Fruit fly (Drosophila melanogaster): ENCODE measurements around the gene CG34177.

The CG34177 gene

dm6 chr2L:4433608-4434007 lies at the start of gene CG34177, which contains the start of gene CG34178:
Gene CG34177, plus strand, starts transcription at chr2L:4433908.
Gene CG34178, plus strand, starts transcription at chr2L:4433908.
- TF ChIP-seq CG17801 (GFP tag; optimal IDR thresholded peaks at IDR 0.05; ENCODE audit: partially characterized antibody), result no peak

DNA sequence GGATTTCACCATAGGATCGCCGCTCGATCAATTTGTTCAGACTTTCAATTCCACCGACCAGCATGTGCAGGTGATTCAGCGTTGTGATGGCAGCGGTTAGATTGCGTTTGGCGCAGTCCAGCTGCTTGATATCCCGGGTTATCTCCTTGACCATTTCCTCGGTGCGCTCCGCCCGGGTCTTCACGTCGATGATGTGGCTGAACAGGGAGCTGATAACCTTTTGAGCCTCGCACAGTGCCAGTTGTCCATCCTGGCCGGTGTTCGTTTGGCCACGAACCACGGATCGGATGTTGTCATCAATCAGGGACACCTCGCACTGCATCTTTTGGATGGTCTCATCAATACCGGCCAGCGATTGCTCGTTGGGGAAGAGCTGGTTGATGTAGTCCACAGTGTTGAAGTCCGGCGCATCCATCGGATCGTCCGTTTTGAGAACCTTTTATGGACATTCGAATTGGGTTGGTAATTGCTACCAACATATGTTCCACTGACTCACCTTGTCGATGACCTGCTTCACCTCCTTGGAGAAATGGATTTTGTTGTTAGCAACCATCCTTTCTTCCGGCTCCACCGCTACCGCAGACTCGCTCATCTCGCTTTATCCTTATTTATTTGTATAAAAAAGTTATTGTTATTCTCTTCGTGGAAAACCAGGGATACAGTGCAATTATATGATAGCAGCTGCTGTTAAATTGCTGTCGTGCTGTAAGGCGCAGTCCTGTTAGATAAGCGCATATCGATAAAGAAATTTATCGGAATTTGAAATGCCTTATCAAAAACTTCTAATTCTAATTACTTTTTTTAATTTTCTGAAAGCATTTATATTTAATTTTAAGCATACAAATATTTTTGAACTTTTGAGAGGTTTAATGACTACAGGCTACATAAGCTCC lies 48.1 kb upstream of the CG34177 start, which contains the start of gene Vps53:
TSS of gene Vps53 (minus strand) at position 676 of the 893 bp plus-strand sequence.
- TF ChIP-seq CG17801 (GFP tag; optimal IDR thresholded peaks at IDR 0.05; ENCODE audit: partially characterized antibody), result no peak

dm6 chr2L:4386926-4387550 lies 46.7 kb upstream of the CG34177 start, which contains the start of gene Psf2:
Gene Psf2, minus strand, starts transcription at chr2L:4387356.
- TF ChIP-seq CG17801 (GFP tag; optimal IDR thresholded peaks at IDR 0.05; ENCODE audit: partially characterized antibody), result no peak

DNA sequence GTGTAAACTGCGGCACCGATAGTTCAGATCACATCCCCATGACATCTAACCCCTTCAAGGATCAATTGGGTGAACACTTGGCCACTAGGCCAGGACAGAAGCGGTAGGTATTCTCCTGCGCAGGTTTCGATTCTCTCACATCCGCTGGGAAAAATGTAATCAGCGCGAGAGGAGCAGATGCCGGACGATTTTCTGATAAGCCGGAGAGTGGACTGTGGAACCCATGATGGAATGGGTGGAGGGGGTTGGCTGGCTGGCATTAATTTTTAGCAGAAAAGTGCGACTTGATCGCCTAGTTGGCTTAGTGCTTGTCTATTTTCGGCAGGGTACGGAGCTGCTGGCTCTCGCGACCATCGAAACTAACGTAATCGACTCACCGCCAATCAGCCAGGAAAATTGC lies 45.7 kb upstream of the CG34177 start, which contains the start of gene Tps1:
TSS of gene Tps1 (plus strand) at position 301 of the 400 bp plus-strand sequence.
- TF ChIP-seq CG17801 (GFP tag; optimal IDR thresholded peaks at IDR 0.05; ENCODE audit: partially characterized antibody), result no peak

dm6 chr2L:4389405-4390115 lies 44.1 kb upstream of the CG34177 start:
- no peak for TF ChIP-seq CG17801 (GFP tag; optimal IDR thresholded peaks at IDR 0.05; ENCODE audit: partially characterized antibody)

- peak; percentile 7 for TF ChIP-seq CG17801 (GFP tag; optimal IDR thresholded peaks at IDR 0.05; ENCODE audit: partially characterized antibody)
These were observed 39.8 kb upstream of the CG34177 start, which contains the start of gene CG3652 for dm6 chr2L:4393842-4394421. Gene CG3652, minus strand, starts transcription at chr2L:4393876.

DNA sequence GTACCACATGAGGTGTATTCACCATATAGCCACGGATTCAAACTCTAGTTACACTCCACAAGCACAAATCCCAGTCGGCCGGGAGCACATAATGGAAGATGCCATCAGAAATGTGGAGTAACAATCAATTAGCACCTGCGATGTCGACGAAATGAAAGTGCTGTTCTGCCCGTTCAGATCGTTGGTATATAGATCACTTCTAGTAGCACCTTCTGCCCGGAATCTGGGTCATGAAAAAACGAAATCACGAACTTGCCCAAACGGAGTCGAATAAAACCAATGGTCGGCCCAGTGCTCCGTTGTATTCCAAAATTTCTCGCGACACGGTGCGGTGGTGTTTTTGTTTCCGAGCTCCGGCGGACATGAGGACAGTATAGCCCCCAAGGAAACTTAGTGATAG lies 33.1 kb upstream of the CG34177 start, which contains the start of gene CG33003:
TSS of gene CG33003 (plus strand) at position 301 of the 400 bp plus-strand sequence.
- no peak for TF ChIP-seq CG17801 (GFP tag; optimal IDR thresholded peaks at IDR 0.05; ENCODE audit: partially characterized antibody)

DNA sequence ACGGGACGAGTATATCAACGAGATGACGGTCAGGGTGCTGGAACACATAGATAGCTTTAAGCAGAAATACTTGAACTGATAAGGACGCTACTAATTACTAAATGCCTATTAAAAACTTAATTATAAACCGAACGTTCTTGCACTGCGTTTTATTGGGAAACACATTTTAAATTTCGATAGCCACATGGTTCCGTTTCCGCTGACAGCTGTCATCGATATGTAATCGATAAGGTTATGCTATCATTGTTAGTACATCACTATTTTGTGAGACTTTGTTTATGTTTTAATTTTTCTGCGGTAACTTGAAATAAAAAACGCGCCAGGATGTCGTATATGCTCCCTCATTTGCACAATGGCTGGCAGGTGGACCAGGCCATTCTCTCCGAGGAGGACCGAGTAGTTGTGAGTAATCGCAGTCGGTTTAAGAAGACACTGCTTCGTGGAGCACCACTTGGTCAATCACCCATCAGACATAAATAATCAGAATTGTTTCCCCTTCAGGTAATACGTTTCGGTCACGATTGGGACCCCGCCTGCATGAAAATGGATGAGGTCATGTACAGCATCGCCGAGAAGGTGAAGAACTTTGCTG lies 30.6 kb upstream of the CG34177 start, which contains the start of gene Dim1:
TSS of gene Dim1 (plus strand) at position 239 of the 592 bp plus-strand sequence.
- peak; percentile 68 for TF ChIP-seq CG17801 (GFP tag; optimal IDR thresholded peaks at IDR 0.05; ENCODE audit: partially characterized antibody)

DNA sequence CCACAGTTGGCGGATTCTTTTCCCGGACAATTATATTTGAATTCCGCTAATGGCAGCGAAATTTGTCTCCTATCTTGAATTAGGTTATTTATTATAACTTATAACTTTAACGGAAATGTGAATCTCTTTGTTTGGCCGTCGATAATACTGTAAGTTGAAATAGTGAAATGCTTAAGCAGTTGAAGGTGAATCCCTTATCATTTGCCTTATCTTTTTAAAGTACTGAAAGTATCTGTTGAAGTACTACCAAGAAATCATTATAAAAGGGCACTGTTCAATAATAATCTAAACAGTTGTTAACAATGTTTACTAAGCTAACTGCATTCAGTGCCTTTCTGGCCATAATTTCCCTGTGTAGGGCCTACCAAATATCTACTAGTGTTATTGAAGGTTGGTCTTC lies 22.9 kb upstream of the CG34177 start, which contains the start of gene CG43055:
TSS of gene CG43055 (plus strand) at position 301 of the 400 bp plus-strand sequence.
- no peak for TF ChIP-seq CG17801 (GFP tag; optimal IDR thresholded peaks at IDR 0.05; ENCODE audit: partially characterized antibody)

DNA sequence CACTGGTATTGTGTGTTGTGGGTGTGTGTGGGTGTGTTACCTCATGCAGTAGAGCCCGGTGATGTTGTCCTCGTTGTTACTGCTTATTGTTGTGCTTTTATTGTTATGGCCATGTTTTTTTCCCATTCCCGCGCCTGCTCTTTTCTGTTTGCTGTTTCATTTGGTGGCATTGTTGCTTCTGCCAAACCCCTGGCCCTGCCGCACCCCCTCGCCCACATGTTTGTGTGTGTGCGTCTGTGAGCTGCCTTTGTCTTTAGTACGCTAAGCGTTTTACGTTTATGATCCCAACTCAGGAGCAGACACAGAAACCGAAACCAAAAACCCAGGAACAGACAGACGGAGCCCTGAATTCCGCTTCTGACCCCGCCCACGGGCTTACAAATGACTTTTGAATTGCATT lies 19.6 kb upstream of the CG34177 start:
- TF ChIP-seq CG17801 (GFP tag; optimal IDR thresholded peaks at IDR 0.05; ENCODE audit: partially characterized antibody), result no peak

DNA sequence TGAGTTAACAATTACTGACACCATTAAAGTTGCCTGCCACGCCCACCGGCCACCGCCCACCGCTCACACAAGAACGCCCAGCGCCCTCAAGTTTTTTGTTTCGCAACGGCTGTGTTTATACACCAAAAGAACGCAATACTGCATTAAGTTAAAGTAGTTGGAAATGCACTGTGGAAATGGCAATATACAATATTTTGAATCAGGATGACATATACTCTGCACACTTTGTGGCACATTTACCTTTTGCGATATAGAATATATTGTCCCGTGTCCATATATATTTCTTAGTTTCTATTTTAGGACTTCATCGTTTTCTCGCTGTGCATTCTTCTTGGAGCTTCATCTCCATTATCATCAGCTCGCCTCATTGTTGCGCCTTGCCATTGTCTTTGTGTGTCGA lies 17.6 kb upstream of the CG34177 start:
- TF ChIP-seq CG17801 (GFP tag; optimal IDR thresholded peaks at IDR 0.05; ENCODE audit: partially characterized antibody), result no peak

DNA sequence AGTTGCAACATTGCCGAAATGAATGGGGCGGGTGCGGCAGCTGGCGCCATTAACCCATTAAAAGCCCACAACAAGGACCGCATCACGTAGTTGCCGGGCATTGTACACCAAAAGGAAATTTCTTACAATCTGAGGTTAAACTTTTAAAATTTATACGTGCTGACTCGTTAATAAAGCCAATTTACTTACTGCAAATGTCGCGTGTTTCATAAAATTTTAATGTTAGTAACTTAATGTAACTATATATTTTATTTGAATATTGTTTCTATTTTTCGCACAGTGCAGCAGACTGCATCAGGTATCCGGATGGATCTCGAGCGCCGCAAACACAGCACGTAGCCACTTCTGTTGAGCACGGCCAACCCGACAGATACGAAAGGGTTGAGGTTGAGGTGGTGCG lies 16.8 kb upstream of the CG34177 start:
- TF ChIP-seq CG17801 (GFP tag; optimal IDR thresholded peaks at IDR 0.05; ENCODE audit: partially characterized antibody), result no peak

DNA sequence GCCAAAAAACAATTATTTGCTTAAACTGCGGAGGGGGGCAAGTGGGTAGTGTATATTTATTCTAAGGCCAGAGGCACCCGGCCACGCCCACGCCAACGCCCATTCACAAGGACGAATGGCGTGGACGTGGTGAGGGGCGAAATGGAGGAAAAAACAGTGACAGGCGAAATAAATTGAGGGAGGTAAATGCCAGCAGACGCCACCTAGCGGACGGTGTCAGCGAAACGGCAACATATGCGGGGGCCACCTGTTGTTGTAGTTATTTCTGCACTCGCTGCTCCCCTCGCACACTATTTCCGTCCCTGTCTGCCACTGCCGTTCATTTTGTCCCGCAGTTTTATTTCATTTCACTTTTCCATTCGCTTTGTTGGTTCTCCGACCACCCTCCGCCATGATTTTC lies 15.7 kb upstream of the CG34177 start:
- TF ChIP-seq CG17801 (GFP tag; optimal IDR thresholded peaks at IDR 0.05; ENCODE audit: partially characterized antibody), result no peak

DNA sequence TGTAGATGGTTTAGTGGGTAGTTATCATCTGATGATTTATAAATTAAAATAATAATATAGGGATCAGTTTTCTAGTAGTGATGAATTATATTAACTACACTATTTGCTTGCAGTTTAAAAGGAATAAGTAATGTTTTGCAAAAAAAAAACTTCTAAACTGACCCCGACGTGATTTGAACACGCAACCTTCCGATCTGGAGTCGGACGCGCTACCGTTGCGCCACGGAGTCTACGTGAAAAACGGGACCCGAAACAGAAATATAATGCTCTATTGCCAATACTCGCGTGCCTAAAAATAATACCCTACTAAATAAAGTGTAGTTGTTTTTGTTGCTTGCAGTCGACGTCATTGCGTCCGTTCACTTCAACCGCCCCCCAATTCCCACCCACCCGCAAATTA lies 14.9 kb upstream of the CG34177 start:
- no peak for TF ChIP-seq CG17801 (GFP tag; optimal IDR thresholded peaks at IDR 0.05; ENCODE audit: partially characterized antibody)

Measured in ovary, adult (tissue).